Fruit fly (Drosophila melanogaster) whole organism, embryonic: Measurements from ENCODE around the gene CG11596.
A peak's percentile ranks its signal among the peaks of the same experiment; 100 is the strongest.

ENCODE experiments used
- Adf1 ChIP-seq: fragments of 200-800 bp; sonication (Bioruptor generic); IDR thresholded peaks from 2 replicates; pipeline ENCODE4 v1.3.6; 2022; ENCODE audit warnings: missing biosample characterization, missing genetic modification characterization
- Antp ChIP-seq: fragments of 200-800 bp; sonication (Bioruptor generic); optimal IDR thresholded peaks from 3 replicates; lab custom pipeline; 2016; ENCODE audit warnings: missing biosample characterization, missing genetic modification characterization
- BEAF-32 ChIP-seq: fragments of 200-800 bp; sonication (Bioruptor generic); optimal IDR thresholded peaks from 3 replicates; lab custom pipeline; 2017; ENCODE audit warnings: missing biosample characterization, missing genetic modification characterization, mild to moderate bottlenecking, moderate library complexity, missing genetic modification reagents
- CG10209 ChIP-seq: fragments of 200-800 bp; sonication (Bioruptor generic); optimal IDR thresholded peaks from 3 replicates; lab custom pipeline; 2017; ENCODE audit warnings: missing biosample characterization, mild to moderate bottlenecking, missing genetic modification characterization, missing genetic modification reagents
- CG10267 ChIP-seq: fragments of 200-800 bp; sonication (Bioruptor generic); optimal IDR thresholded peaks from 2 replicates; lab custom pipeline; 2018; ENCODE audit warnings: missing biosample characterization, mild to moderate bottlenecking, missing genetic modification characterization, moderate library complexity
- CG10959 ChIP-seq: fragments of 200-800 bp; sonication (Bioruptor generic); IDR thresholded peaks from 2 replicates; pipeline ENCODE4 v1.3.6; 2022; ENCODE audit warnings: missing biosample characterization, missing genetic modification characterization
- CG13287 ChIP-seq: fragments of 200-800 bp; sonication (Bioruptor generic); IDR thresholded peaks from 2 replicates; pipeline ENCODE4 v1.3.6; 2022; ENCODE audit warnings: missing biosample characterization, missing genetic modification characterization; ENCODE audit not compliant: partially characterized antibody
- CG14710 ChIP-seq: fragments of 200-800 bp; sonication (Bioruptor generic); optimal IDR thresholded peaks from 3 replicates; lab custom pipeline; 2019; ENCODE audit warnings: missing biosample characterization, mild to moderate bottlenecking, missing genetic modification characterization, moderate library complexity
- CG15514 ChIP-seq: fragments of 200-800 bp; sonication (Bioruptor generic); optimal IDR thresholded peaks from 3 replicates; lab custom pipeline; 2017; ENCODE audit warnings: missing biosample characterization, missing genetic modification characterization, mild to moderate bottlenecking, moderate library complexity, missing genetic modification reagents
- CG17186 ChIP-seq: fragments of 200-800 bp; sonication (Bioruptor generic); optimal IDR thresholded peaks from 3 replicates; lab custom pipeline; 2017; ENCODE audit warnings: missing biosample characterization, missing genetic modification reagents, missing genetic modification characterization
- CG17568 ChIP-seq: fragments of 200-800 bp; sonication (Bioruptor generic); optimal IDR thresholded peaks from 2 replicates; lab custom pipeline; 2018; ENCODE audit warnings: missing biosample characterization, mild to moderate bottlenecking, missing genetic modification characterization, moderate library complexity
- CG2116 ChIP-seq: fragments of 200-800 bp; sonication (Bioruptor generic); optimal IDR thresholded peaks from 3 replicates; lab custom pipeline; 2018; ENCODE audit warnings: missing biosample characterization, mild to moderate bottlenecking, missing genetic modification characterization
- CG2120 ChIP-seq: fragments of 200-800 bp; sonication (Bioruptor generic); optimal IDR thresholded peaks from 3 replicates; lab custom pipeline; 2016; ENCODE audit warnings: missing biosample characterization, missing genetic modification characterization
- CG30403 ChIP-seq: fragments of 200-800 bp; sonication (Bioruptor generic); optimal IDR thresholded peaks from 3 replicates; lab custom pipeline; 2016; ENCODE audit warnings: missing biosample characterization, missing genetic modification characterization
- CG3847 ChIP-seq: fragments of 200-800 bp; sonication (Bioruptor generic); IDR thresholded peaks from 2 replicates; pipeline ENCODE4 v1.3.6; 2022; ENCODE audit warnings: missing biosample characterization, missing genetic modification characterization
- CG4820 ChIP-seq: fragments of 200-800 bp; sonication (Bioruptor generic); optimal IDR thresholded peaks from 3 replicates; lab custom pipeline; 2016; ENCODE audit warnings: missing biosample characterization, missing genetic modification characterization
- CG5953 ChIP-seq: fragments of 200-800 bp; sonication (Bioruptor generic); IDR thresholded peaks from 2 replicates; pipeline ENCODE4 v1.3.6; 2022; ENCODE audit warnings: missing biosample characterization, missing genetic modification characterization
- CG6791 ChIP-seq: fragments of 200-800 bp; sonication (Bioruptor generic); IDR thresholded peaks from 3 replicates; pipeline ENCODE4 v1.3.6; 2022; ENCODE audit warnings: missing biosample characterization, missing genetic modification characterization; ENCODE audit not compliant: partially characterized antibody
- CG8089 ChIP-seq: fragments of 200-800 bp; sonication (Bioruptor generic); optimal IDR thresholded peaks from 3 replicates; lab custom pipeline; 2016; ENCODE audit warnings: missing biosample characterization, missing genetic modification characterization
- CG8281 ChIP-seq: fragments of 200-800 bp; sonication (Bioruptor generic); optimal IDR thresholded peaks from 2 replicates; lab custom pipeline; 2018; ENCODE audit warnings: missing biosample characterization, mild to moderate bottlenecking, missing genetic modification characterization, moderate library complexity
- CG8388 ChIP-seq: fragments of 200-800 bp; sonication (Bioruptor generic); optimal IDR thresholded peaks from 2 replicates; lab custom pipeline; 2019; ENCODE audit warnings: missing biosample characterization, mild to moderate bottlenecking, missing genetic modification characterization, moderate library complexity
- CG9932 ChIP-seq: fragments of 200-800 bp; sonication (Bioruptor generic); IDR thresholded peaks from 2 replicates; pipeline ENCODE4 v1.3.6; 2022; ENCODE audit warnings: missing biosample characterization, missing genetic modification characterization
- CoRest ChIP-seq: fragments of 200-800 bp; sonication (Bioruptor generic); optimal IDR thresholded peaks from 3 replicates; lab custom pipeline; 2018; ENCODE audit warnings: missing biosample characterization, mild to moderate bottlenecking, missing genetic modification characterization, moderate library complexity
- Doc2 ChIP-seq: fragments of 200-800 bp; sonication (Bioruptor generic); IDR thresholded peaks from 2 replicates; pipeline ENCODE4 v1.3.6; 2022; ENCODE audit warnings: missing biosample characterization, missing genetic modification characterization
- Dp ChIP-seq: fragments of 200-800 bp; sonication (Bioruptor generic); optimal IDR thresholded peaks from 2 replicates; lab custom pipeline; 2018; ENCODE audit warnings: missing biosample characterization, mild to moderate bottlenecking, missing genetic modification characterization, moderate library complexity
- Dref ChIP-seq: fragments of 200-800 bp; sonication (Bioruptor generic); IDR thresholded peaks from 2 replicates; pipeline ENCODE4 v1.3.6; 2022; ENCODE audit warnings: missing biosample characterization, missing genetic modification characterization
- Ets65A ChIP-seq: fragments of 200-800 bp; sonication (Bioruptor generic); peaks from one replicate; lab custom pipeline; 2016; ENCODE audit warnings: missing biosample characterization, missing genetic modification characterization
- Med ChIP-seq: fragments of 200-800 bp; sonication (Bioruptor generic); peaks from one replicate; lab custom pipeline; 2016; ENCODE audit warnings: missing biosample characterization, missing genetic modification characterization, mild to moderate bottlenecking, inconsistent platforms, moderate library complexity
- Nf-YC ChIP-seq: fragments of 200-800 bp; optimal IDR thresholded peaks from 3 replicates; lab custom pipeline; 2019; ENCODE audit warnings: missing biosample characterization, mild to moderate bottlenecking, missing genetic modification characterization, moderate library complexity
- Scr ChIP-seq: fragments of 200-800 bp; sonication (Bioruptor generic); IDR thresholded peaks from 2 replicates; pipeline ENCODE4 v1.3.6; 2022; ENCODE audit warnings: missing biosample characterization, missing genetic modification characterization; ENCODE audit not compliant: partially characterized antibody
- Six4 ChIP-seq: fragments of 200-800 bp; sonication (Bioruptor generic); optimal IDR thresholded peaks from 2 replicates; lab custom pipeline; 2016; ENCODE audit warnings: missing biosample characterization, missing genetic modification characterization
- Sry-δ ChIP-seq: fragments of 200-800 bp; sonication (Bioruptor generic); optimal IDR thresholded peaks from 2 replicates; lab custom pipeline; 2016; ENCODE audit warnings: missing biosample characterization, missing genetic modification characterization
- Stat92E ChIP-seq, 3 experiments: fragments of >200 bp in 2 of 3; fragments of 200-800 bp in 1 of 3; sonication (Bioruptor generic) in 1 of 3; optimal IDR thresholded peaks; 2 replicates each; lab custom pipeline; 2017 to 2019; ENCODE audit warnings: missing biosample characterization in 3 of 3, missing genetic modification characterization in 3 of 3, mild to moderate bottlenecking in 1 of 3, moderate library complexity in 1 of 3
- amos ChIP-seq: fragments of 200-800 bp; sonication (Bioruptor generic); IDR thresholded peaks from 2 replicates; pipeline ENCODE4 v1.3.6; 2022; ENCODE audit warnings: missing biosample characterization, missing genetic modification characterization; ENCODE audit not compliant: partially characterized antibody
- ara ChIP-seq: fragments of 200-800 bp; sonication (Bioruptor generic); IDR thresholded peaks from 2 replicates; pipeline ENCODE4 v1.3.6; 2022; ENCODE audit warnings: missing biosample characterization, missing genetic modification characterization
- bigmax ChIP-seq: fragments of 200-800 bp; sonication (Bioruptor generic); optimal IDR thresholded peaks from 2 replicates; lab custom pipeline; 2018; ENCODE audit warnings: missing biosample characterization, mild to moderate bottlenecking, missing genetic modification characterization
- hth ChIP-seq: fragments of >200 bp; optimal IDR thresholded peaks from 2 replicates; lab custom pipeline; 2017; ENCODE audit warnings: inconsistent platforms
- jumu ChIP-seq: fragments of 200-800 bp; sonication (Bioruptor generic); optimal IDR thresholded peaks from 3 replicates; lab custom pipeline; 2016; ENCODE audit warnings: missing biosample characterization, missing genetic modification characterization
- klu ChIP-seq: fragments of 200-800 bp; sonication (Bioruptor generic); IDR thresholded peaks from 2 replicates; pipeline ENCODE4 v1.3.6; 2022; ENCODE audit warnings: missing biosample characterization, missing genetic modification characterization
- mam ChIP-seq: fragments of 200-800 bp; sonication (Bioruptor generic); optimal IDR thresholded peaks from 3 replicates; lab custom pipeline; 2016; ENCODE audit warnings: missing biosample characterization, missing genetic modification characterization
- psq ChIP-seq: fragments of 200-800 bp; sonication (Bioruptor generic); optimal IDR thresholded peaks from 2 replicates; lab custom pipeline; 2017; ENCODE audit warnings: missing biosample characterization, missing genetic modification characterization
- pzg ChIP-seq: fragments of 200-800 bp; sonication (Bioruptor generic); optimal IDR thresholded peaks from 3 replicates; lab custom pipeline; 2018; ENCODE audit warnings: missing biosample characterization, mild to moderate bottlenecking, missing genetic modification characterization, moderate library complexity
- scrt ChIP-seq: fragments of 200-800 bp; sonication (Bioruptor generic); optimal IDR thresholded peaks from 2 replicates; lab custom pipeline; 2018; ENCODE audit warnings: missing biosample characterization, mild to moderate bottlenecking, missing genetic modification characterization, moderate library complexity
- sens ChIP-seq: fragments of 200-800 bp; sonication (Bioruptor generic); peaks from one replicate; lab custom pipeline; 2016; ENCODE audit warnings: missing biosample characterization, missing genetic modification characterization
- shn ChIP-seq: fragments of 200-800 bp; sonication (Bioruptor generic); optimal IDR thresholded peaks from 3 replicates; lab custom pipeline; 2016; ENCODE audit warnings: missing biosample characterization, missing genetic modification characterization
- tio ChIP-seq: fragments of 200-800 bp; sonication (Bioruptor generic); optimal IDR thresholded peaks from 2 replicates; lab custom pipeline; 2017; ENCODE audit warnings: missing biosample characterization, missing genetic modification characterization, inconsistent platforms
- zfh2 ChIP-seq: fragments of 200-800 bp; sonication (Bioruptor generic); optimal IDR thresholded peaks from 2 replicates; lab custom pipeline; 2016; ENCODE audit warnings: missing biosample characterization, missing genetic modification characterization

The CG11596 gene

DNA sequence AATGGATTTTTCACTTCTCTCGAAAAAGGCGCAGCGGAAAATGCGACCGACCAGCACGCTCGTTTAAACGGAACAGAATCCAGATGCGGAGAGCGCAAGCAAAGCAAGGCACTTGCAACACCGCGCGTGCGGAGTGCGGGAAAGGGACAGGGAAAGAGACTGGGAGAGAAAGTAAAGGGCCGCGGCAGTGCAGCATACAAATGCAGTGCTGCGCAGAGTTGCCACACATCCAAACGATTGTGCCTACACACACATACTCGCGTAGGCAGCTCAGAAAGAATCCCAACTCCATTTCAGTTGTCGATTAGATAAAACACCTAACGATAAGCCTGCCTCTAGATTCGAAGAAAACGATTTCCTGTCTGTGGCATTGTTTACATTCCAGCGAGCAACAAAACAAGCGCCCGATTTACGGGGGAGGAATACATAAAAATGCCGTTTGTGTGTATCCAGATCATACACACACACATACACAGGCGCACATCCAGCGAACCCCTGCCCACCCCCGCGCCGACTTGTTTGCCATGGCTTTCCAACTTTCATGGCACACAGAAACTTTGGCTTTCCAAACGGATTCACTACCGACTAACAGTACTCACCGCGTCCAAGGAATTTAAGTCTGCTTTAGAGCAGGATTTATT lies 27.9 kb upstream of the CG11596 start (continued):
- TF ChIP-seq psq (GFP tag; lab: Kevin White, UChicago) (no peak), Nf-YC (tag; lab: Kevin White, UChicago) (no peak), bigmax (GFP tag; lab: Kevin White, UChicago) (no peak), ara (GFP tag; lab: Robert Waterston, UW) (no peak), CG8388 (GFP tag; lab: Kevin White, UChicago) (no peak), Adf1 (GFP tag; lab: Robert Waterston, UW) (0 out of 2 replicates have a peak, but pooled peaks have one; percentile 12), Six4 (no peak)

DNA sequence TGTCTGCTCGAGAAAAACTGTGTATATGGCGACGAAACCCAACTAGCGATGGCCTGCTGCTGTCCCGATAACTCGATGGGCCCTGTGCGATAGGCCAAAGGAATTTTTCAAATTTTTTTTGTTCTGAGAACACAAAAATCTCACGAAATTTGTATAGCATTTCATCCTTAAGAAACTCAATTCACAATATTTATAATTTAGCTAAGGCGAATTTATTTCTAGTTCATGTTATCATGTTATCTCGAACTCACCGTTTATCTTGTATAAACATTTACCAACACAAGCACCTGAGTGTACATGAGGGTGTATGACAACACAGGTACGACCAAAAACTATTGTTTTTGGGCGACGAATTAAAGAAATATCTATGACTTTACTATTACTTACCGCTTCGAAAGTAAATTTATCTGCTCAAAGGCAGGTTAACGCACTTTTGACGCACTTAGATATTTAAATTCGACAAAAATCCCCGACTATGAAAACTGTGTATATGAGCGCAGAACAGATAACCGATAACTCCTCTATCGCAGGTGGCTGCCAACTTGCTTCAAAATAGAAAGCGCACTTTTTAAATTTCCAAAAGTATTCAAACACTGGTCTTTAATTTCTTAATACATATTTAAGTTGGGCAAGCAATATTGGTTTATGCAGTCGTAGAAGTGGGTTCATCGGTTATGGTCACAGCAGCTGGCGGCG lies 27.2 kb upstream of the CG11596 start, which contains the start of gene arm:
Gene arm (minus strand): TSS at position 524 of the 696 bp plus-strand sequence.
- TF ChIP-seq Antp (no peak), CG8281 (tag; lab: Kevin White, UChicago) (no peak), mam (GFP tag; lab: Kevin White, UChicago) (peak; percentile 11), Scr (no peak), Sry-δ (GFP tag; lab: Kevin White, UChicago) (peak; percentile 77), Ets65A (GFP tag; lab: Kevin White, UChicago) (peak; percentile 53), zfh2 (GFP tag; lab: Kevin White, UChicago) (peak; percentile 2), CG2116 (GFP tag; lab: Kevin White, UChicago) (peak; percentile 11), scrt (GFP tag; lab: Kevin White, UChicago) (no peak), CG10267 (peak; percentile 19), BEAF-32 (peak; percentile 56), CG3847 (0 out of 2 replicates have a peak, but pooled peaks have one; percentile 10), CG30403 (GFP tag; lab: Kevin White, UChicago) (peak; percentile 21), amos (GFP tag; lab: Robert Waterston, UW) (peak; percentile 26; the same call in 1 of the 2 replicates), CG10959 (no peak), sens (GFP tag; lab: Kevin White, UChicago) (peak; percentile 61), klu (GFP tag; lab: Robert Waterston, UW) (no peak), Doc2 (GFP tag; lab: Robert Waterston, UW) (no peak), CG2120 (GFP tag; lab: Kevin White, UChicago) (peak; percentile 43), Dref (GFP tag; lab: Robert Waterston, UW) (peak; percentile 65), CG9932 (0 out of 2 replicates have a peak, but pooled peaks have one; percentile 42), CG17186 (GFP tag; lab: Kevin White, UChicago) (peak; percentile 61), jumu (GFP tag; lab: Kevin White, UChicago) (peak; percentile 10), Dp (peak; percentile 82), CG17568 (GFP tag; lab: Kevin White, UChicago) (no peak), CG8089 (GFP tag; lab: Kevin White, UChicago) (no peak), hth (lab: Kevin White, UChicago) (no peak), CG10209 (GFP tag; lab: Kevin White, UChicago) (no peak), CG14710 (peak; percentile 6), Stat92E (GFP tag; optimal IDR thresholded peaks at IDR 0.05; lab: Kevin White, UChicago) (no peak), pzg (peak; percentile 29), CG15514 (GFP tag; lab: Kevin White, UChicago) (peak; percentile 11), CG6791 (GFP tag; lab: Robert Waterston, UW) (no peak), tio (no peak), CG4820 (GFP tag; lab: Kevin White, UChicago) (peak; percentile 26), CoRest (tag; lab: Kevin White, UChicago) (peak; percentile 4), CG13287 (GFP tag; lab: Robert Waterston, UW) (no peak; the same call in 1 of the 2 replicates), Med (GFP tag; lab: Kevin White, UChicago) (peak; percentile 20), shn (GFP tag; lab: Kevin White, UChicago) (no peak), CG5953 (GFP tag; lab: Robert Waterston, UW) (no peak)
